Worm (Caenorhabditis elegans): ENCODE results near the gene C46G7.2.
A peak's percentile ranks its signal among the peaks of the same experiment; 100 is the strongest.

Gene C46G7.2

DNA sequence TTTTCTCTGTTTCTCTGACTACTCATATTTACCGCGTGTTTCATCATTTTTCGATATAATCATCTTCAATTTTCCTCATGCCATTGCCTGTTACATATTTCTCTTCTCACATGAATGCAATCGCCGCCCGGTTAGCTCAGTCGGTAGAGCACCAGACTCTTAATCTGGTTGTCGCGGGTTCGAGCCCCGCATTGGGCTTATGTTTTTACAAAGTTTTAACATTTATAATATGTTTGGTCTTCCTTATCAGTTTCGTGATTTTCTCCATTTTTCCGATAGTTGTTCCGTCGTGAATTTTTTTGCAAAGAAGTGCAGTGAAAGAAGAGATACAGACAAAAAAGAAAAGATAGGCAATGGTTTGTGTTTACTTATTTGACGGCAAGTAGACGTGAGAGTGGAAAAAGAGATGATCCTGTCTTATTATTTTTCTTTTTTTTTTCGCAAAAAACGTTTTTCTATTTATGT lies 47.9 kb upstream of the C46G7.2 start (continued):
- TF ChIP-seq ztf-6 (GFP tag; IDR thresholded peaks at IDR 0.05) (peak; percentile 8; the same call in 1 of the 2 replicates), cebp-1 (GFP tag; IDR thresholded peaks at IDR 0.05) (peak; percentile 65; the same call in 1 of the 2 replicates), cebp-1 (tag; optimal IDR thresholded peaks at IDR 0.05) (peak; percentile 86), zim-3 (tag; optimal IDR thresholded peaks at IDR 0.05) (peak; percentile 63), mel-28 (tag; optimal IDR thresholded peaks at IDR 0.05; ENCODE audit: borderline replicate concordance) (peak; percentile 59), chd-7 (tag; optimal IDR thresholded peaks at IDR 0.05) (peak; percentile 87), ccch-3 (GFP tag; optimal IDR thresholded peaks at IDR 0.05) (no peak), pbrm-1 (GFP tag; IDR thresholded peaks at IDR 0.05) (peak; percentile 89), F57A8.1 (GFP tag; optimal IDR thresholded peaks at IDR 0.05) (no peak), hlh-12 (tag; optimal IDR thresholded peaks at IDR 0.05) (peak; percentile 12), Y53F4B.3 (GFP tag; IDR thresholded peaks at IDR 0.05) (peak; percentile 56; the same call in 1 of the 2 replicates), bed-1 (GFP tag; IDR thresholded peaks at IDR 0.05) (no peak), ceh-40 (GFP tag; IDR thresholded peaks at IDR 0.05) (peak; percentile 66; the same call in 1 of the 2 replicates), K12H6.12 (tag; optimal IDR thresholded peaks at IDR 0.05) (peak; percentile 59), F33H1.4 (GFP tag; IDR thresholded peaks at IDR 0.05) (peak; percentile 46), C17E4.6 (GFP tag; IDR thresholded peaks at IDR 0.05) (no peak), let-526 (GFP tag; IDR thresholded peaks at IDR 0.05) (peak; percentile 43; the same call in 1 of the 2 replicates), F49E8.2 (tag; optimal IDR thresholded peaks at IDR 0.05; ENCODE audit: insufficient read depth) (peak; percentile 79), F39B2.1 (GFP tag; IDR thresholded peaks at IDR 0.05) (no peak), let-607 (tag; optimal IDR thresholded peaks at IDR 0.05) (peak; percentile 62 to 83), hlh-26 (GFP tag; conservative IDR thresholded peaks at IDR 0.05) (no peak), egrh-3 (GFP tag; IDR thresholded peaks at IDR 0.05) (peak; percentile 24; the same call in 1 of the 2 replicates), nfya-2 (GFP tag; IDR thresholded peaks at IDR 0.05) (no peak), mxl-1 (tag; optimal IDR thresholded peaks at IDR 0.05) (peak; percentile 93), F55B11.4 (tag; optimal IDR thresholded peaks at IDR 0.05; ENCODE audit: borderline replicate concordance, insufficient read depth) (no peak), nfyb-1 (GFP tag; IDR thresholded peaks at IDR 0.05) (peak; percentile 75), nhr-179 (tag; optimal IDR thresholded peaks at IDR 0.05) (peak; percentile 7), F57C9.4 (tag; optimal IDR thresholded peaks at IDR 0.05) (peak; percentile 7), dox-1 (GFP tag; IDR thresholded peaks at IDR 0.05) (peak; percentile 89), snpc-1.3 (tag; optimal IDR thresholded peaks at IDR 0.05; ENCODE audit: insufficient read depth) (peak; percentile 93), ztf-25 (GFP tag; IDR thresholded peaks at IDR 0.05) (peak; percentile 78; the same call in 1 of the 2 replicates), Y79H2A.3 (GFP tag; conservative IDR thresholded peaks at IDR 0.05) (no peak; the same call in 1 of the 2 replicates), atf-7 (tag; optimal IDR thresholded peaks at IDR 0.05) (peak; percentile 80), snpc-4 (GFP tag; optimal IDR thresholded peaks at IDR 0.05) (peak; percentile 93), snpc-4 (tag; optimal IDR thresholded peaks at IDR 0.05) (peak; percentile 82 to 97 (median 96)), aptf-2 (GFP tag; conservative IDR thresholded peaks at IDR 0.05) (0 out of 2 replicates have a peak, but pooled peaks have one; percentile 57), gei-17 (GFP tag; optimal IDR thresholded peaks at IDR 0.05) (peak; percentile 9), him-1 (tag; optimal IDR thresholded peaks at IDR 0.05) (peak; percentile 94), lin-26 (GFP tag; IDR thresholded peaks at IDR 0.05) (peak; percentile 98; the same call in 1 of the 2 replicates), nhr-27 (tag; optimal IDR thresholded peaks at IDR 0.05) (no peak), F22D6.2 (tag; optimal IDR thresholded peaks at IDR 0.05) (peak; percentile 59), hmg-20 (GFP tag; IDR thresholded peaks at IDR 0.05) (peak; percentile 80), attf-3 (GFP tag; conservative IDR thresholded peaks at IDR 0.05) (no peak), F52B5.7 (tag; optimal IDR thresholded peaks at IDR 0.05) (peak; percentile 37), fkh-3 (tag; optimal IDR thresholded peaks at IDR 0.05) (peak; percentile 27), egl-18 (GFP tag; IDR thresholded peaks at IDR 0.05) (no peak), ztf-18 (tag; optimal IDR thresholded peaks at IDR 0.05) (peak; percentile 75), dpff-1 (tag; optimal IDR thresholded peaks at IDR 0.05) (no peak)
